Worm (Caenorhabditis elegans): ENCODE data around the gene plc-4.

The plc-4 gene

DNA sequence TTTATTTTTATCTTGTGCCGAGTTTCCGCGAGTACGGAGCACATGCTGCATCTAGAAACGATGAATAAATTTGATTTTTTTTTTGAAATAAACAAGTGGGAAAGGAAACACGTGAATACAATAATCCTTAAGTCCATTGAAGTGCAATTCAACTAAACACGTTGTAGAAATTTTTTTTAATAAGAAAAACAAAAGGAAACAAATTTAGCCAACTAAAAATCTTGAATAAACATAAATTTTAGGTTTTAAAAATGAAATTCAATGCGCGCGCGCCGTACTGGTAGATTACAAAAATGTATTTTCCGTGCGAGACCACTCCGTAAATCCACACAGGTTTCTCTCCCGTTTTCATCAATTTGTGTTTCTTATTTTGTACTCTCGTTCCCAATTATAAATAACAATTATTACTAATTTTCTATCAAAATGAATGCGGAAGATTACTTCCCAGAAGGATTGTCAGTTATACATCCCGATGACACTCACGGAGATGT is 39.3 kb downstream of the plc-4 start, which contains the start of the genes plk-3 and F55G1.6 (continued):
- TF ChIP-seq lin-35 (GFP tag; optimal IDR thresholded peaks at IDR 0.05), result no peak
- TF ChIP-seq B0035.1 (tag; optimal IDR thresholded peaks at IDR 0.05), result no peak
- no peak for TF ChIP-seq nfya-2 (GFP tag; IDR thresholded peaks at IDR 0.05)
- TF ChIP-seq B0336.3 (GFP tag; IDR thresholded peaks at IDR 0.05), result no peak
- no peak for TF ChIP-seq repo-1 (tag; optimal IDR thresholded peaks at IDR 0.05)
- TF ChIP-seq zfh-2 (GFP tag; conservative IDR thresholded peaks at IDR 0.05), result no peak
- no peak for TF ChIP-seq let-607 (tag; optimal IDR thresholded peaks at IDR 0.05)
- no peak for TF ChIP-seq cebp-1 (GFP tag; IDR thresholded peaks at IDR 0.05)
- TF ChIP-seq cebp-1 (tag; optimal IDR thresholded peaks at IDR 0.05), result no peak
- TF ChIP-seq lin-40 (tag; optimal IDR thresholded peaks at IDR 0.05), result no peak
- TF ChIP-seq lsy-27 (tag; optimal IDR thresholded peaks at IDR 0.05; ENCODE audit: borderline replicate concordance, insufficient read depth), result no peak
- TF ChIP-seq ztf-22 (GFP tag; optimal IDR thresholded peaks at IDR 0.05), result no peak
- no peak for TF ChIP-seq ztf-26 (tag; optimal IDR thresholded peaks at IDR 0.05)
- peak; percentile 35 for TF ChIP-seq dpl-1 (GFP tag; optimal IDR thresholded peaks at IDR 0.05)
- no peak for TF ChIP-seq hsf-1 (GFP tag; IDR thresholded peaks at IDR 0.05)
- no peak for TF ChIP-seq lin-54 (GFP tag; optimal IDR thresholded peaks at IDR 0.05)
- TF ChIP-seq F57C9.4 (tag; optimal IDR thresholded peaks at IDR 0.05), result no peak
- no peak for TF ChIP-seq F55B11.4 (tag; optimal IDR thresholded peaks at IDR 0.05; ENCODE audit: borderline replicate concordance, insufficient read depth)
- TF ChIP-seq lin-26 (GFP tag; IDR thresholded peaks at IDR 0.05), result no peak
- TF ChIP-seq F23B12.7 (tag; optimal IDR thresholded peaks at IDR 0.05; ENCODE audit: insufficient read depth), result no peak
- no peak for TF ChIP-seq chd-7 (tag; optimal IDR thresholded peaks at IDR 0.05)
- no peak for TF ChIP-seq sdz-38 (tag; optimal IDR thresholded peaks at IDR 0.05)
- no peak for TF ChIP-seq ztf-6 (GFP tag; IDR thresholded peaks at IDR 0.05)
- TF ChIP-seq mel-28 (tag; optimal IDR thresholded peaks at IDR 0.05; ENCODE audit: borderline replicate concordance), result no peak
- no peak for TF ChIP-seq nhr-90 (tag; optimal IDR thresholded peaks at IDR 0.05)
- no peak for TF ChIP-seq pbrm-1 (GFP tag; IDR thresholded peaks at IDR 0.05)
- TF ChIP-seq aptf-2 (GFP tag; conservative IDR thresholded peaks at IDR 0.05), result no peak
- TF ChIP-seq rec-8 (tag; optimal IDR thresholded peaks at IDR 0.05), result no peak
- TF ChIP-seq Y79H2A.3 (GFP tag; conservative IDR thresholded peaks at IDR 0.05), result no peak
- TF ChIP-seq F33H1.4 (GFP tag; IDR thresholded peaks at IDR 0.05), result peak; percentile 89
- peak; percentile 94 for TF ChIP-seq efl-1 (GFP tag; optimal IDR thresholded peaks at IDR 0.05)
- no peak for TF ChIP-seq unc-62 (GFP tag; optimal IDR thresholded peaks at IDR 0.05)
- TF ChIP-seq Y53F4B.3 (GFP tag; IDR thresholded peaks at IDR 0.05), result no peak
- TF ChIP-seq gei-17 (GFP tag; optimal IDR thresholded peaks at IDR 0.05), result no peak
- no peak for TF ChIP-seq mxl-1 (tag; optimal IDR thresholded peaks at IDR 0.05)
- peak; percentile 52; the same call in 1 of the 2 replicates for TF ChIP-seq B0019.2 (GFP tag; conservative IDR thresholded peaks at IDR 0.05)
- no peak for TF ChIP-seq Y67H2A.10 (GFP tag; conservative IDR thresholded peaks at IDR 0.05)
- no peak for TF ChIP-seq tlf-1 (GFP tag; optimal IDR thresholded peaks at IDR 0.05)
- TF ChIP-seq attf-6 (GFP tag; IDR thresholded peaks at IDR 0.05), result no peak
- TF ChIP-seq B0261.1 (tag; optimal IDR thresholded peaks at IDR 0.05), result no peak
- TF ChIP-seq Y95B8A.8 (GFP tag; IDR thresholded peaks at IDR 0.05), result no peak
- TF ChIP-seq ceh-27 (GFP tag; optimal IDR thresholded peaks at IDR 0.05), result no peak
- TF ChIP-seq mcd-1 (GFP tag; IDR thresholded peaks at IDR 0.05), result no peak
- TF ChIP-seq sptf-2 (GFP tag; optimal IDR thresholded peaks at IDR 0.05), result no peak
- TF ChIP-seq attf-5 (GFP tag; optimal IDR thresholded peaks at IDR 0.05), result no peak
- 0 out of 2 replicates have a peak, but pooled peaks have one; percentile 53 for TF ChIP-seq madf-3 (GFP tag; IDR thresholded peaks at IDR 0.05)
- TF ChIP-seq egl-44 (GFP tag; IDR thresholded peaks at IDR 0.05), result no peak
- no peak for TF ChIP-seq ccch-3 (GFP tag; optimal IDR thresholded peaks at IDR 0.05)

All from whole organism, young adult.